Worm (Caenorhabditis elegans): ENCODE results near the gene ent-2.
A peak's percentile ranks its signal among the peaks of the same experiment; 100 is the strongest.

Gene ent-2

ce11 chrX:15606585-15607276 lies 5.9 kb downstream of the ent-2 start, which contains the start of gene rab-14 (continued):
- TF ChIP-seq nhr-237 (tag; optimal IDR thresholded peaks at IDR 0.05) (peak; percentile 27), nhr-28 (tag; optimal IDR thresholded peaks at IDR 0.05) (no peak), pqm-1 (tag; optimal IDR thresholded peaks at IDR 0.05) (no peak), elt-3 (tag; optimal IDR thresholded peaks at IDR 0.05) (no peak), vab-15 (tag; optimal IDR thresholded peaks at IDR 0.05) (peak; percentile 45), nhr-19 (GFP tag; conservative IDR thresholded peaks at IDR 0.05) (peak; percentile 65), nhr-47 (tag; optimal IDR thresholded peaks at IDR 0.05) (peak; percentile 84), F16B12.6 (tag; optimal IDR thresholded peaks at IDR 0.05) (no peak), nhr-71 (tag; optimal IDR thresholded peaks at IDR 0.05) (peak; percentile 88), swsn-7 (tag; optimal IDR thresholded peaks at IDR 0.05) (peak; percentile 80), nhr-85 (tag) (no peak), nhr-20 (tag; optimal IDR thresholded peaks at IDR 0.05) (peak; percentile 70), fkh-8 (tag; optimal IDR thresholded peaks at IDR 0.05) (peak; percentile 95), dsc-1 (tag; optimal IDR thresholded peaks at IDR 0.05) (peak; percentile 58), blmp-1 (tag; optimal IDR thresholded peaks at IDR 0.05) (peak; percentile 68), aha-1 (tag; optimal IDR thresholded peaks at IDR 0.05) (no peak), unc-30 (tag; optimal IDR thresholded peaks at IDR 0.05) (no peak), nhr-77 (tag; optimal IDR thresholded peaks at IDR 0.05) (peak; percentile 63)

- TF ChIP-seq nhr-11 (tag; optimal IDR thresholded peaks at IDR 0.05) = peak; percentile 92
- no peak for TF ChIP-seq Y116A8C.19 (tag; optimal IDR thresholded peaks at IDR 0.05; ENCODE audit: borderline replicate concordance)
- TF ChIP-seq fkh-10 (GFP tag; optimal IDR thresholded peaks at IDR 0.05) = peak; percentile 80
- no peak for TF ChIP-seq sptf-1 (tag; optimal IDR thresholded peaks at IDR 0.05)
- no peak for TF ChIP-seq ceh-63 (GFP tag; optimal IDR thresholded peaks at IDR 0.05)
- no peak for TF ChIP-seq fkh-4 (tag; optimal IDR thresholded peaks at IDR 0.05; ENCODE audit: borderline replicate concordance)
- TF ChIP-seq pax-3 (tag; optimal IDR thresholded peaks at IDR 0.05) = peak; percentile 62
- TF ChIP-seq egl-13 (tag; optimal IDR thresholded peaks at IDR 0.05) = peak; percentile 80
- peak; percentile 89 for TF ChIP-seq fkh-8 (tag; optimal IDR thresholded peaks at IDR 0.05)
- no peak for TF ChIP-seq ces-1 (GFP tag; optimal IDR thresholded peaks at IDR 0.05)
- TF ChIP-seq mep-1 (tag; optimal IDR thresholded peaks at IDR 0.05) = peak; percentile 94
- TF ChIP-seq swsn-7 (tag; optimal IDR thresholded peaks at IDR 0.05) = peak; percentile 93
- TF ChIP-seq nhr-76 (tag; optimal IDR thresholded peaks at IDR 0.05) = no peak
- TF ChIP-seq unc-30 (tag; optimal IDR thresholded peaks at IDR 0.05) = peak; percentile 4
- peak; percentile 37 to 52 (median 39) for TF ChIP-seq dpl-1 (GFP tag; optimal IDR thresholded peaks at IDR 0.05)
- TF ChIP-seq grh-1 (GFP tag; IDR thresholded peaks at IDR 0.05) = peak; percentile 39
- TF ChIP-seq egl-27 (tag; optimal IDR thresholded peaks at IDR 0.05) = peak; percentile 82 to 85
- peak; percentile 22 for TF ChIP-seq F16B12.6 (tag; optimal IDR thresholded peaks at IDR 0.05)
- no peak; the same call in 1 of the 2 replicates for TF ChIP-seq ceh-88 (GFP tag; IDR thresholded peaks at IDR 0.05)
- no peak for TF ChIP-seq alr-1 (tag; optimal IDR thresholded peaks at IDR 0.05; ENCODE audit: borderline replicate concordance)
- TF ChIP-seq nhr-85 (tag) = peak; percentile 93
- peak; percentile 86 for TF ChIP-seq lin-13 (GFP tag; optimal IDR thresholded peaks at IDR 0.05)
- peak; percentile 90 for TF ChIP-seq nhr-47 (tag; optimal IDR thresholded peaks at IDR 0.05)
- peak; percentile 84 to 91 for TF ChIP-seq lsy-2 (tag; optimal IDR thresholded peaks at IDR 0.05)
- TF ChIP-seq nhr-20 (tag; optimal IDR thresholded peaks at IDR 0.05) = peak; percentile 99
- peak; percentile 98 for TF ChIP-seq lin-14 (GFP tag; optimal IDR thresholded peaks at IDR 0.05)
- no peak for TF ChIP-seq hlh-17 (GFP tag; optimal IDR thresholded peaks at IDR 0.05; ENCODE audit: borderline replicate concordance)
- TF ChIP-seq lin-39 (tag; optimal IDR thresholded peaks at IDR 0.05) = peak; percentile 19
- peak; percentile 14 for TF ChIP-seq pag-3 (tag; optimal IDR thresholded peaks at IDR 0.05; ENCODE audit: borderline replicate concordance, insufficient read depth)
- TF ChIP-seq nhr-71 (tag; optimal IDR thresholded peaks at IDR 0.05) = peak; percentile 97
- peak; percentile 92 to 96 (median 94) for TF ChIP-seq ceh-82 (tag; optimal IDR thresholded peaks at IDR 0.05)
- TF ChIP-seq mdl-1 (tag; optimal IDR thresholded peaks at IDR 0.05) = peak; percentile 33 to 99
- TF ChIP-seq mab-9 (GFP tag; IDR thresholded peaks at IDR 0.05) = peak; percentile 52; the same call in 1 of the 2 replicates
- peak; percentile 68 for TF ChIP-seq dsc-1 (tag; optimal IDR thresholded peaks at IDR 0.05)
- no peak for TF ChIP-seq aha-1 (tag; optimal IDR thresholded peaks at IDR 0.05)
- TF ChIP-seq sup-37 (GFP tag; optimal IDR thresholded peaks at IDR 0.05) = peak; percentile 76
- TF ChIP-seq unc-98 (GFP tag; IDR thresholded peaks at IDR 0.05) = peak; percentile 45; the same call in 1 of the 2 replicates
- peak; percentile 95 for TF ChIP-seq nhr-237 (tag; optimal IDR thresholded peaks at IDR 0.05)
- TF ChIP-seq ets-5 (GFP tag; IDR thresholded peaks at IDR 0.05) = no peak
- TF ChIP-seq ama-1 (optimal IDR thresholded peaks at IDR 0.05) = no peak
Measured at ce11 chrX:15607498-15608019, 6.7 kb downstream of the ent-2 start, which contains the start of gene nipi-3. Gene nipi-3 (plus strand): TSS chrX:15607969.

Measured in whole organism, L1 larva.